Fruit fly (Drosophila melanogaster) Kc167 (cell line): ENCODE measurements around the gene CG31279.

Experiments used
- Myc ChIP-seq: fragments of >200 bp; optimal IDR thresholded peaks from 2 replicates; lab custom pipeline; 2017; ENCODE audit warnings: missing external identifiers
- Sin3A ChIP-seq: fragments of >200 bp; optimal IDR thresholded peaks from 2 replicates; lab custom pipeline; 2018; ENCODE audit warnings: missing external identifiers
- h ChIP-seq: fragments of >200 bp; optimal IDR thresholded peaks from 3 replicates; lab custom pipeline; 2018; ENCODE audit warnings: missing external identifiers
- insv ChIP-seq: fragments of >200 bp; optimal IDR thresholded peaks from 3 replicates; lab custom pipeline; 2018; ENCODE audit warnings: missing external identifiers
- psq ChIP-seq: fragments of >200 bp; optimal IDR thresholded peaks from 2 replicates; lab custom pipeline; 2017; ENCODE audit warnings: missing external identifiers
- ttk ChIP-seq: sonication (Bioruptor generic); optimal IDR thresholded peaks from 2 replicates; lab custom pipeline; 2017; ENCODE audit warnings: missing external identifiers

CG31279 gene

dm6 chr3R:16430381-16430780 is at the start of gene CG31279:
TSS of gene CG31279 (plus strand) at chr3R:16430681.
- no peak for TF ChIP-seq Sin3A
- TF ChIP-seq ttk = no peak
- no peak for TF ChIP-seq insv (lab: Kevin White, UChicago)
- TF ChIP-seq psq (lab: Kevin White, UChicago) = no peak
- no peak for TF ChIP-seq Myc (lab: Kevin White, UChicago)
- TF ChIP-seq h (lab: Kevin White, UChicago) = no peak

- TF ChIP-seq psq (lab: Kevin White, UChicago) (no peak), h (lab: Kevin White, UChicago) (no peak)
Measured at dm6 chr3R:16385586-16385985, 44.9 kb upstream of the CG31279 start.

- TF ChIP-seq psq (lab: Kevin White, UChicago) (no peak), h (lab: Kevin White, UChicago) (no peak), Sin3A (no peak), ttk (no peak), insv (lab: Kevin White, UChicago) (no peak)
Measured at dm6 chr3R:16387039-16387438, 43.4 kb upstream of the CG31279 start.

- TF ChIP-seq h (lab: Kevin White, UChicago) (no peak), psq (lab: Kevin White, UChicago) (no peak), insv (lab: Kevin White, UChicago) (no peak), Sin3A (no peak), ttk (no peak), Myc (lab: Kevin White, UChicago) (no peak)
Measured at dm6 chr3R:16389117-16389516, 41.4 kb upstream of the CG31279 start.

dm6 chr3R:16394531-16394930 is 36.0 kb upstream of the CG31279 start:
- TF ChIP-seq Sin3A (no peak), psq (lab: Kevin White, UChicago) (no peak), insv (lab: Kevin White, UChicago) (no peak), Myc (lab: Kevin White, UChicago) (no peak), ttk (no peak), h (lab: Kevin White, UChicago) (no peak)

- TF ChIP-seq insv (lab: Kevin White, UChicago) = no peak
- no peak for TF ChIP-seq Myc (lab: Kevin White, UChicago)
Measured at dm6 chr3R:16395448-16395847, 35.0 kb upstream of the CG31279 start.

dm6 chr3R:16396565-16396964 is 33.9 kb upstream of the CG31279 start:
- TF ChIP-seq ttk (no peak), psq (lab: Kevin White, UChicago) (no peak), Sin3A (no peak), h (lab: Kevin White, UChicago) (no peak), Myc (lab: Kevin White, UChicago) (no peak), insv (lab: Kevin White, UChicago) (no peak)

- TF ChIP-seq h (lab: Kevin White, UChicago) = no peak
- TF ChIP-seq Myc (lab: Kevin White, UChicago) = no peak
- no peak for TF ChIP-seq insv (lab: Kevin White, UChicago)
- no peak for TF ChIP-seq psq (lab: Kevin White, UChicago)
- no peak for TF ChIP-seq ttk
- TF ChIP-seq Sin3A = no peak
Measured at dm6 chr3R:16403023-16403733, 27.3 kb upstream of the CG31279 start, which contains the start of gene ss. TSS of gene ss (minus strand) at chr3R:16403690.

- TF ChIP-seq Myc (lab: Kevin White, UChicago) (no peak), insv (lab: Kevin White, UChicago) (no peak), Sin3A (no peak), h (lab: Kevin White, UChicago) (no peak), ttk (no peak), psq (lab: Kevin White, UChicago) (no peak)
Measured at dm6 chr3R:16403734-16404057, 26.8 kb upstream of the CG31279 start.

- TF ChIP-seq Myc (lab: Kevin White, UChicago) (no peak), insv (lab: Kevin White, UChicago) (no peak), Sin3A (no peak), psq (lab: Kevin White, UChicago) (no peak), h (lab: Kevin White, UChicago) (no peak), ttk (no peak)
Measured at dm6 chr3R:16406618-16407017, 23.9 kb upstream of the CG31279 start.

- TF ChIP-seq psq (lab: Kevin White, UChicago) (no peak), h (lab: Kevin White, UChicago) (no peak), Sin3A (no peak), insv (lab: Kevin White, UChicago) (no peak), Myc (lab: Kevin White, UChicago) (no peak), ttk (no peak)
Measured at dm6 chr3R:16408434-16408833, 22.0 kb upstream of the CG31279 start.

- TF ChIP-seq h (lab: Kevin White, UChicago) (no peak), insv (lab: Kevin White, UChicago) (no peak), ttk (no peak), Myc (lab: Kevin White, UChicago) (no peak), psq (lab: Kevin White, UChicago) (no peak), Sin3A (no peak)
Measured at dm6 chr3R:16410706-16411105, 19.8 kb upstream of the CG31279 start.

- TF ChIP-seq Myc (lab: Kevin White, UChicago) (no peak), Sin3A (no peak), insv (lab: Kevin White, UChicago) (no peak), psq (lab: Kevin White, UChicago) (no peak), h (lab: Kevin White, UChicago) (no peak), ttk (no peak)
Measured at dm6 chr3R:16413734-16414133, 16.7 kb upstream of the CG31279 start.
